Fruit fly (Drosophila melanogaster) whole organism, embryonic: ENCODE results near the gene CG11723.

ENCODE experiments used
- Abd-B ChIP-seq: fragments of 200-800 bp; sonication (Bioruptor generic); optimal IDR thresholded peaks from 2 replicates; lab custom pipeline; 2018; ENCODE audit warnings: missing biosample characterization, mild to moderate bottlenecking, missing genetic modification characterization, moderate library complexity
- Adf1 ChIP-seq: fragments of 200-800 bp; sonication (Bioruptor generic); IDR thresholded peaks from 2 replicates; pipeline ENCODE4 v1.3.6; 2022; ENCODE audit warnings: missing biosample characterization, missing genetic modification characterization
- CG13424 ChIP-seq: fragments of 200-800 bp; sonication (Bioruptor generic); optimal IDR thresholded peaks from 2 replicates; lab custom pipeline; 2019; ENCODE audit warnings: missing biosample characterization, mild to moderate bottlenecking, missing genetic modification characterization, moderate library complexity
- CG15514 ChIP-seq: fragments of 200-800 bp; sonication (Bioruptor generic); optimal IDR thresholded peaks from 3 replicates; lab custom pipeline; 2017; ENCODE audit warnings: missing biosample characterization, missing genetic modification characterization, mild to moderate bottlenecking, moderate library complexity, missing genetic modification reagents
- CG1603 ChIP-seq: fragments of 200-800 bp; sonication (Bioruptor generic); optimal IDR thresholded peaks from 2 replicates; lab custom pipeline; 2019; ENCODE audit warnings: missing biosample characterization, mild to moderate bottlenecking, missing genetic modification characterization, moderate library complexity
- CG17385 ChIP-seq: fragments of 200-800 bp; sonication (Bioruptor generic); optimal IDR thresholded peaks from 3 replicates; lab custom pipeline; 2018; ENCODE audit warnings: missing biosample characterization, mild to moderate bottlenecking, missing genetic modification characterization
- CG2116 ChIP-seq: fragments of 200-800 bp; sonication (Bioruptor generic); optimal IDR thresholded peaks from 3 replicates; lab custom pipeline; 2018; ENCODE audit warnings: missing biosample characterization, mild to moderate bottlenecking, missing genetic modification characterization
- CG2129 ChIP-seq: fragments of 200-800 bp; sonication (Bioruptor generic); IDR thresholded peaks from 2 replicates; pipeline ENCODE4 v1.3.6; 2022; ENCODE audit warnings: missing biosample characterization, missing genetic modification characterization; ENCODE audit not compliant: partially characterized antibody
- CG30403 ChIP-seq: fragments of 200-800 bp; sonication (Bioruptor generic); optimal IDR thresholded peaks from 3 replicates; lab custom pipeline; 2016; ENCODE audit warnings: missing biosample characterization, missing genetic modification characterization
- CG5953 ChIP-seq: fragments of 200-800 bp; sonication (Bioruptor generic); IDR thresholded peaks from 2 replicates; pipeline ENCODE4 v1.3.6; 2022; ENCODE audit warnings: missing biosample characterization, missing genetic modification characterization
- CG6175 ChIP-seq: fragments of 200-800 bp; sonication (Bioruptor generic); IDR thresholded peaks from 3 replicates; pipeline ENCODE4 v1.3.6; 2022; ENCODE audit warnings: missing biosample characterization, missing genetic modification characterization
- CG8089 ChIP-seq: fragments of 200-800 bp; sonication (Bioruptor generic); optimal IDR thresholded peaks from 3 replicates; lab custom pipeline; 2016; ENCODE audit warnings: missing biosample characterization, missing genetic modification characterization
- CG8944 ChIP-seq: fragments of 200-800 bp; sonication (Bioruptor generic); optimal IDR thresholded peaks from 3 replicates; lab custom pipeline; 2016; ENCODE audit warnings: missing biosample characterization, missing genetic modification characterization
- Dll ChIP-seq: fragments of 200-800 bp; sonication (Bioruptor generic); IDR thresholded peaks from 4 replicates; pipeline ENCODE4 v1.3.6; 2022; ENCODE audit warnings: missing biosample characterization, missing genetic modification characterization; ENCODE audit not compliant: partially characterized antibody
- Doc3 ChIP-seq: fragments of 200-800 bp; sonication (Bioruptor generic); IDR thresholded peaks from 3 replicates; pipeline ENCODE4 v1.3.6; 2022; ENCODE audit warnings: missing biosample characterization, missing genetic modification characterization; ENCODE audit not compliant: partially characterized antibody
- Ets65A ChIP-seq: fragments of 200-800 bp; sonication (Bioruptor generic); peaks from one replicate; lab custom pipeline; 2016; ENCODE audit warnings: missing biosample characterization, missing genetic modification characterization
- HLHmδ ChIP-seq: fragments of 200-800 bp; sonication (Bioruptor generic); optimal IDR thresholded peaks from 2 replicates; lab custom pipeline; 2018; ENCODE audit warnings: missing biosample characterization, mild to moderate bottlenecking, missing genetic modification characterization, moderate library complexity
- Hand ChIP-seq: fragments of 200-800 bp; sonication (Bioruptor generic); optimal IDR thresholded peaks from 2 replicates; lab custom pipeline; 2017; ENCODE audit warnings: mild to moderate bottlenecking, missing biosample characterization, missing genetic modification reagents, missing genetic modification characterization
- Hr39 ChIP-seq: fragments of >200 bp; optimal IDR thresholded peaks from 2 replicates; lab custom pipeline; 2017
- Opbp ChIP-seq: fragments of 200-800 bp; sonication (Bioruptor generic); IDR thresholded peaks from 3 replicates; pipeline ENCODE4 v1.3.6; 2022; ENCODE audit warnings: missing biosample characterization, missing genetic modification characterization; ENCODE audit not compliant: partially characterized antibody
- Rfx ChIP-seq: fragments of 200-800 bp; sonication (Bioruptor generic); IDR thresholded peaks from 2 replicates; pipeline ENCODE4 v1.3.6; 2022; ENCODE audit warnings: missing biosample characterization, missing genetic modification characterization
- Sox100B ChIP-seq: fragments of 200-800 bp; sonication (Bioruptor generic); optimal IDR thresholded peaks from 3 replicates; lab custom pipeline; 2018; ENCODE audit warnings: missing biosample characterization, mild to moderate bottlenecking, missing genetic modification characterization
- Trl ChIP-seq, 3 experiments: fragments of >200 bp in 2 of 3; fragments of 200-800 bp in 1 of 3; sonication (Bioruptor generic) in 1 of 3; optimal IDR thresholded peaks; 2 replicates in 1 of 3; 3 replicates in 2 of 3; lab custom pipeline; 2016 to 2017; ENCODE audit warnings: missing biosample characterization in 1 of 3, missing genetic modification characterization in 1 of 3
- ase ChIP-seq: fragments of 200-800 bp; sonication (Bioruptor generic); IDR thresholded peaks from 3 replicates; pipeline ENCODE4 v1.3.6; 2022; ENCODE audit warnings: missing biosample characterization, missing genetic modification characterization
- bowl ChIP-seq: fragments of 200-800 bp; sonication (Bioruptor generic); IDR thresholded peaks from 2 replicates; pipeline ENCODE4 v1.3.6; 2022; ENCODE audit warnings: missing biosample characterization, missing genetic modification characterization
- cas ChIP-seq: fragments of 200-800 bp; sonication (Bioruptor generic); IDR thresholded peaks from 2 replicates; pipeline ENCODE4 v1.3.6; 2022; ENCODE audit warnings: missing biosample characterization, missing genetic modification characterization
- chm ChIP-seq: fragments of 200-800 bp; sonication (Bioruptor generic); IDR thresholded peaks from 2 replicates; pipeline ENCODE4 v1.3.6; 2022; ENCODE audit warnings: missing biosample characterization, missing genetic modification characterization
- ci ChIP-seq: fragments of 200-800 bp; sonication (Bioruptor generic); IDR thresholded peaks from 3 replicates; pipeline ENCODE4 v1.3.6; 2022; ENCODE audit warnings: missing biosample characterization, missing genetic modification characterization
- crp ChIP-seq, 2 experiments: fragments of 200-800 bp; sonication (Bioruptor generic); optimal IDR thresholded peaks; 2 replicates in 1 of 2; 3 replicates in 1 of 2; lab custom pipeline; 2017; ENCODE audit warnings: missing biosample characterization in 2 of 2, missing genetic modification characterization in 2 of 2, mild to moderate bottlenecking in 1 of 2, moderate library complexity in 1 of 2
- dati ChIP-seq: fragments of 200-800 bp; sonication (Bioruptor generic); IDR thresholded peaks from 2 replicates; pipeline ENCODE4 v1.3.6; 2022; ENCODE audit warnings: missing biosample characterization, missing genetic modification characterization
- ems ChIP-seq: fragments of 200-800 bp; sonication (Bioruptor generic); optimal IDR thresholded peaks from 3 replicates; lab custom pipeline; 2016; ENCODE audit warnings: missing biosample characterization, missing genetic modification characterization
- en ChIP-seq: fragments of 200-800 bp; sonication (Bioruptor generic); optimal IDR thresholded peaks from 2 replicates; lab custom pipeline; 2016; ENCODE audit warnings: missing biosample characterization, missing genetic modification characterization
- exex ChIP-seq: fragments of 200-800 bp; sonication (Bioruptor generic); optimal IDR thresholded peaks from 4 replicates; lab custom pipeline; 2018; ENCODE audit warnings: missing biosample characterization, mild to moderate bottlenecking, missing genetic modification characterization, moderate library complexity
- fd64A ChIP-seq: fragments of 200-800 bp; sonication (Bioruptor generic); optimal IDR thresholded peaks from 3 replicates; lab custom pipeline; 2018; ENCODE audit warnings: missing biosample characterization, mild to moderate bottlenecking, missing genetic modification characterization
- ftz-f1 ChIP-seq: fragments of 200-800 bp; sonication (Bioruptor generic); optimal IDR thresholded peaks from 2 replicates; lab custom pipeline; 2016; ENCODE audit warnings: missing biosample characterization, missing genetic modification characterization
- gce ChIP-seq: fragments of 200-800 bp; sonication (Bioruptor generic); IDR thresholded peaks from 3 replicates; pipeline ENCODE4 v1.3.6; 2022; ENCODE audit warnings: missing biosample characterization, missing genetic modification characterization
- grn ChIP-seq: fragments of 200-800 bp; sonication (Bioruptor generic); optimal IDR thresholded peaks from 3 replicates; lab custom pipeline; 2017; ENCODE audit warnings: missing biosample characterization, missing genetic modification characterization
- hb ChIP-seq: fragments of 200-800 bp; sonication (Bioruptor generic); IDR thresholded peaks from 3 replicates; pipeline ENCODE4 v1.3.6; 2022; ENCODE audit warnings: missing biosample characterization, missing genetic modification characterization; ENCODE audit not compliant: partially characterized antibody
- hbn ChIP-seq: fragments of 200-800 bp; sonication (Bioruptor generic); IDR thresholded peaks from 2 replicates; pipeline ENCODE4 v1.3.6; 2022; ENCODE audit warnings: missing biosample characterization, missing genetic modification characterization; ENCODE audit not compliant: partially characterized antibody
- kah ChIP-seq: fragments of 200-800 bp; sonication (Bioruptor generic); optimal IDR thresholded peaks from 2 replicates; lab custom pipeline; 2018; ENCODE audit warnings: missing biosample characterization, mild to moderate bottlenecking, missing genetic modification characterization
- pan ChIP-seq, 4 experiments: fragments of >200 bp in 3 of 4; fragments of 200-800 bp in 1 of 4; sonication (Bioruptor generic) in 1 of 4; optimal IDR thresholded peaks in 3 of 4; IDR thresholded peaks in 1 of 4; 2 replicates each; pipeline versions ENCODE4 v1.3.6 to Lab custom; 2017 to 2022; ENCODE audit warnings: missing biosample characterization in 2 of 4, missing genetic modification characterization in 2 of 4, mixed read lengths in 1 of 4
- pita ChIP-seq: fragments of 200-800 bp; sonication (Bioruptor generic); optimal IDR thresholded peaks from 2 replicates; lab custom pipeline; 2017; ENCODE audit warnings: missing biosample characterization, mild to moderate bottlenecking, missing genetic modification characterization
- sc ChIP-seq, 3 experiments: fragments of >200 bp in 2 of 3; fragments of 200-800 bp in 1 of 3; sonication (Bioruptor generic) in 1 of 3; optimal IDR thresholded peaks; 2 replicates in 2 of 3; 3 replicates in 1 of 3; lab custom pipeline; 2017; ENCODE audit warnings: mild to moderate bottlenecking in 1 of 3, missing biosample characterization in 1 of 3, missing genetic modification characterization in 1 of 3, missing genetic modification reagents in 1 of 3
- sob ChIP-seq: fragments of 200-800 bp; sonication (Bioruptor generic); IDR thresholded peaks from 2 replicates; pipeline ENCODE4 v1.3.6; 2022; ENCODE audit warnings: missing biosample characterization, missing genetic modification characterization
- stc ChIP-seq: fragments of 200-800 bp; sonication (Bioruptor generic); IDR thresholded peaks from 2 replicates; pipeline ENCODE4 v1.3.6; 2022; ENCODE audit warnings: missing biosample characterization, missing genetic modification characterization
- wdn ChIP-seq: fragments of 200-800 bp; sonication (Bioruptor generic); IDR thresholded peaks from 2 replicates; pipeline ENCODE4 v1.3.6; 2022; ENCODE audit warnings: missing biosample characterization, missing genetic modification characterization
- zen2 ChIP-seq: fragments of 200-800 bp; sonication (Bioruptor generic); IDR thresholded peaks from 3 replicates; pipeline ENCODE4 v1.3.6; 2022; ENCODE audit warnings: missing biosample characterization, missing genetic modification characterization; ENCODE audit not compliant: partially characterized antibody

Gene CG11723

dm6 chr2L:2177969-2178809, 31.1 kb upstream of the CG11723 start, which contains the start of gene aop (continued):
- no peak for TF ChIP-seq pan (optimal IDR thresholded peaks at IDR 0.05; lab: Kevin White, UChicago)
- peak in 1 of 2 experiments; percentile 54 for TF ChIP-seq pan (GFP tag; optimal IDR thresholded peaks at IDR 0.05 in 1 of 2, IDR thresholded peaks at IDR 0.05 in 1 of 2)
- TF ChIP-seq Abd-B (GFP tag; lab: Kevin White, UChicago) = no peak
- TF ChIP-seq CG2116 (GFP tag; lab: Kevin White, UChicago) = peak; percentile 13
- TF ChIP-seq ase (GFP tag; lab: Robert Waterston, UW) = no peak
- TF ChIP-seq zen2 (GFP tag; lab: Robert Waterston, UW) = no peak
- TF ChIP-seq hbn = no peak
- TF ChIP-seq fd64A = no peak
- TF ChIP-seq kah (GFP tag; lab: Kevin White, UChicago) = peak; percentile 41
- TF ChIP-seq dati (GFP tag; lab: Robert Waterston, UW) = no peak
- peak; percentile 38; the same call in 1 of the 2 replicates for TF ChIP-seq Rfx
- peak; percentile 61 for TF ChIP-seq HLHmδ
- TF ChIP-seq ci = peak; percentile 75; the same call in 2 of the 3 replicates
- TF ChIP-seq exex (tag; lab: Kevin White, UChicago) = peak; percentile 48
- TF ChIP-seq Hand (GFP tag; lab: Kevin White, UChicago) = no peak
- TF ChIP-seq cas (GFP tag; lab: Robert Waterston, UW) = no peak
- no peak for TF ChIP-seq Trl (optimal IDR thresholded peaks at IDR 0.05; lab: Kevin White, UChicago)
- TF ChIP-seq Trl (GFP tag; optimal IDR thresholded peaks at IDR 0.05; lab: Kevin White, UChicago) = peak; percentile 72
- no peak for TF ChIP-seq CG13424
- peak; percentile 7 for TF ChIP-seq ems
- peak; percentile 10 for TF ChIP-seq CG8944 (GFP tag; lab: Kevin White, UChicago)
- no peak for TF ChIP-seq sc (optimal IDR thresholded peaks at IDR 0.05; lab: Kevin White, UChicago)
- no peak for TF ChIP-seq sc (GFP tag; optimal IDR thresholded peaks at IDR 0.05; lab: Kevin White, UChicago)
- no peak for TF ChIP-seq hb (GFP tag; lab: Robert Waterston, UW)
- no peak for TF ChIP-seq stc
- TF ChIP-seq chm = peak; percentile 60
- no peak for TF ChIP-seq CG8089 (GFP tag; lab: Kevin White, UChicago)
- TF ChIP-seq bowl (GFP tag; lab: Robert Waterston, UW) = no peak
- TF ChIP-seq Ets65A (GFP tag; lab: Kevin White, UChicago) = peak; percentile 91
- TF ChIP-seq Doc3 = no peak
- TF ChIP-seq pita = no peak
- no peak for TF ChIP-seq sob
- TF ChIP-seq CG6175 (GFP tag; lab: Robert Waterston, UW) = no peak
- TF ChIP-seq wdn = no peak
- TF ChIP-seq grn (GFP tag; lab: Kevin White, UChicago) = no peak
- TF ChIP-seq crp (GFP tag; optimal IDR thresholded peaks at IDR 0.05; lab: Kevin White, UChicago) = no peak
- peak; percentile 47; the same call in 1 of the 3 replicates for TF ChIP-seq Opbp (GFP tag; lab: Robert Waterston, UW)
- no peak; the same call in 1 of the 2 replicates for TF ChIP-seq Adf1 (GFP tag; lab: Robert Waterston, UW)
- no peak for TF ChIP-seq CG1603 (tag; lab: Kevin White, UChicago)
- TF ChIP-seq CG30403 (GFP tag; lab: Kevin White, UChicago) = no peak
- no peak for TF ChIP-seq gce (GFP tag; lab: Robert Waterston, UW)
- TF ChIP-seq CG2129 (GFP tag; lab: Robert Waterston, UW) = no peak
- 0 out of 4 replicates have a peak, but pooled peaks have one; percentile 22 for TF ChIP-seq Dll (GFP tag; lab: Robert Waterston, UW)
- TF ChIP-seq CG15514 (GFP tag; lab: Kevin White, UChicago) = peak; percentile 16
- TF ChIP-seq Sox100B (GFP tag; lab: Kevin White, UChicago) = no peak
- no peak for TF ChIP-seq CG5953
- TF ChIP-seq ftz-f1 (GFP tag; lab: Kevin White, UChicago) = no peak
- TF ChIP-seq Hr39 (lab: Kevin White, UChicago) = no peak
- TF ChIP-seq en = no peak
- TF ChIP-seq CG17385 (GFP tag; lab: Kevin White, UChicago) = no peak
